Fruit fly (Drosophila melanogaster) whole organism, pupa: ENCODE results near the gene saturn.

ENCODE experiments used
- CG10348 ChIP-seq: fragments of 200-800 bp; sonication (Bioruptor generic); IDR thresholded peaks from 2 replicates; pipeline ENCODE4 v1.3.6; 2022; ENCODE audit warnings: missing biosample characterization, missing genetic modification characterization
- CG12605 ChIP-seq: fragments of 200-800 bp; sonication (Bioruptor generic); IDR thresholded peaks from 2 replicates; pipeline ENCODE4 v1.3.6; 2022; ENCODE audit warnings: missing biosample characterization, missing genetic modification characterization
- CG13204 ChIP-seq: fragments of 200-800 bp; sonication (Bioruptor generic); optimal IDR thresholded peaks from 2 replicates; lab custom pipeline; 2018; ENCODE audit warnings: missing biosample characterization, mild to moderate bottlenecking, missing genetic modification characterization, moderate library complexity
- CG14655 ChIP-seq: fragments of 200-800 bp; sonication (Bioruptor generic); optimal IDR thresholded peaks from 3 replicates; lab custom pipeline; 2017; ENCODE audit warnings: mild to moderate bottlenecking, missing biosample characterization, missing genetic modification reagents, missing genetic modification characterization
- CG15710 ChIP-seq: fragments of 200-800 bp; sonication (Bioruptor generic); optimal IDR thresholded peaks from 2 replicates; lab custom pipeline; 2018; ENCODE audit warnings: missing biosample characterization, mild to moderate bottlenecking, missing genetic modification characterization, moderate library complexity
- CG17806 ChIP-seq: fragments of 200-800 bp; sonication (Bioruptor generic); optimal IDR thresholded peaks from 2 replicates; lab custom pipeline; 2018; ENCODE audit warnings: missing biosample characterization, mild to moderate bottlenecking, missing genetic modification characterization, moderate library complexity
- CG32121 ChIP-seq: fragments of 200-800 bp; sonication (Bioruptor generic); IDR thresholded peaks from 2 replicates; pipeline ENCODE4 v1.3.6; 2022; ENCODE audit warnings: missing biosample characterization, missing genetic modification characterization
- CG34367 ChIP-seq: fragments of 200-800 bp; sonication (Bioruptor generic); optimal IDR thresholded peaks from 2 replicates; lab custom pipeline; 2018; ENCODE audit warnings: missing biosample characterization, mild to moderate bottlenecking, missing genetic modification characterization
- CG4496 ChIP-seq: fragments of 200-800 bp; sonication (Bioruptor generic); IDR thresholded peaks from 3 replicates; pipeline ENCODE4 v1.3.6; 2022; ENCODE audit warnings: missing biosample characterization, missing genetic modification characterization
- CG8159 ChIP-seq: fragments of 200-800 bp; sonication (Bioruptor generic); optimal IDR thresholded peaks from 3 replicates; lab custom pipeline; 2018; ENCODE audit warnings: missing biosample characterization, mild to moderate bottlenecking, missing genetic modification characterization, moderate library complexity
- CG8301 ChIP-seq: fragments of 200-800 bp; sonication (Bioruptor generic); optimal IDR thresholded peaks from 2 replicates; lab custom pipeline; 2018; ENCODE audit warnings: missing biosample characterization, mild to moderate bottlenecking, missing genetic modification characterization
- CG9948 ChIP-seq: fragments of 200-800 bp; sonication (Bioruptor generic); optimal IDR thresholded peaks from 2 replicates; lab custom pipeline; 2018; ENCODE audit warnings: missing biosample characterization, mild to moderate bottlenecking, missing genetic modification characterization, moderate library complexity
- D1 ChIP-seq: fragments of 200-800 bp; sonication (Bioruptor generic); optimal IDR thresholded peaks from 2 replicates; lab custom pipeline; 2018; ENCODE audit warnings: missing biosample characterization, mild to moderate bottlenecking, missing genetic modification characterization, moderate library complexity
- EcR ChIP-seq: fragments of 200-800 bp; sonication (Bioruptor generic); optimal IDR thresholded peaks from 3 replicates; lab custom pipeline; 2019; ENCODE audit warnings: missing biosample characterization, missing genetic modification characterization, mild to moderate bottlenecking, moderate library complexity, missing genetic modification reagents
- Ets98B ChIP-seq: fragments of 200-800 bp; sonication (Bioruptor generic); IDR thresholded peaks from 2 replicates; pipeline ENCODE4 v1.3.6; 2022; ENCODE audit warnings: missing biosample characterization, missing genetic modification characterization
- Pif1A ChIP-seq: fragments of 200-800 bp; sonication (Bioruptor generic); optimal IDR thresholded peaks from 3 replicates; lab custom pipeline; 2016; ENCODE audit warnings: missing biosample characterization, missing genetic modification characterization
- Pif1B ChIP-seq: fragments of 200-800 bp; sonication (Bioruptor generic); optimal IDR thresholded peaks from 3 replicates; lab custom pipeline; 2016; ENCODE audit warnings: missing biosample characterization, missing genetic modification characterization
- Snoo ChIP-seq: fragments of 200-800 bp; sonication (Bioruptor generic); optimal IDR thresholded peaks from 3 replicates; lab custom pipeline; 2017; ENCODE audit warnings: missing biosample characterization, mild to moderate bottlenecking, missing genetic modification characterization, inconsistent platforms
- fd96Ca ChIP-seq: fragments of 200-800 bp; sonication (Bioruptor generic); IDR thresholded peaks from 3 replicates; pipeline ENCODE4 v1.3.6; 2022; ENCODE audit warnings: missing biosample characterization, missing genetic modification characterization
- gl ChIP-seq: fragments of 200-800 bp; sonication (Bioruptor generic); optimal IDR thresholded peaks from 2 replicates; lab custom pipeline; 2018; ENCODE audit warnings: missing biosample characterization, mild to moderate bottlenecking, missing genetic modification characterization
- rn ChIP-seq: fragments of 200-800 bp; sonication (Bioruptor generic); IDR thresholded peaks from 2 replicates; pipeline ENCODE4 v1.3.6; 2022; ENCODE audit warnings: missing biosample characterization, missing genetic modification characterization

Gene saturn

DNA sequence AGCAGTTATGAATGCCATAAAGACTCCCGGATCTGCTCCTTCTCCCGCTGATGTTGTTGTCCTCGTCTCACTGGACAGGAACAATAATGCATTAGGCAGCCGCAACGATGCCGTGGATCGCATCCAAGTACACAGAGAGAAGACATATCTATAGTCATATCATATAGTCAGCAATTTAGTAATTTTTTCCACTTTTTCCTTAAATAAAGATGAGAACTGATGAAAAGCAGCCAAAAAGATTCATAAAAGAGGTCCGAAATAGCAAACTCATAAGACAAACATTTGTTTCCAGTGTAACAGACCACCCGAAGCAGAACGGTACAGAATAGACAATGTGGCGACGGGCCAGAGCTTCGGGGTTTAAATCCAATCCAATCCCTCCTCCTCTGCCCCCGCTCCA, 32.6 kb upstream of the saturn start:
- TF ChIP-seq rn (GFP tag; lab: Robert Waterston, UW) (no peak), CG9948 (tag; lab: Kevin White, UChicago) (no peak), D1 (no peak), CG10348 (GFP tag; lab: Robert Waterston, UW) (no peak), fd96Ca (GFP tag; lab: Robert Waterston, UW) (no peak), CG32121 (no peak)

DNA sequence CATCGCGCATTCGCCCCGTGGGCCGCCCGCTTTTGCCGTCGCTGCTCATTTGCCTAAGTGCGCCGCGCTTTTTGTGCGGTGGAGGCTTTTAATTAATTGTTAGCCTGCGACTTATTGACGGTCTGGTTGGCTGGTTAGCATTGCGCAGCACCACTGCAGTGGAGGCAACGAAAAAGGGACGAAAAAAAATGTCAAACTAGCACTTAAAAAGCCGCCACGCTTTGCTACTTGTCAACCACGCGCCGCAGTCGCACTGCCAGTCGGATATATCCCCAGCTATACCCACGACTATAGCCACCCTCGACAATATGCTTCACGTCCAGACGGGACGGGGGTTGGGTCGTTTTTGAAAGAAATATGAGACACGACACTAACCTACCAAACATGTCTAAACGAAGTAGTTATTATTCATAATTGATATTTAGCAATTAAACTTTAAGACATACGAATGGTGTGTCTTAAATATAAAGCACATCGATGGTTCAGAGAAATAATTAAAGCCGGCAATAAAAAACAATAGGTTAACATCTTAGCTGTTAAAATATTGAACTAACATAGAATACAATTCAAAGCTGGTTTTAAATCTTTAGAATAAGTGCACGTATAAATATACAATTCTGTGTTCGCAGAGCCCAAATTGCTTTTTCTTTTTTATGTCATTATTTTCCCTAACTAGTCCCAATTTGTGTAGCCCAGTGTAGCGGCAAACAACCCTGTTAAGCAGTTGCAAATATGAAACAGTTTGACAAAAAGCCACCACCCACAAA, 30.8 kb upstream of the saturn start:
- TF ChIP-seq CG15710 (tag; lab: Kevin White, UChicago) (no peak), CG8159 (peak; percentile 36), CG12605 (no peak)
- TF ChIP-seq, all 21 proteins: peak for 1

DNA sequence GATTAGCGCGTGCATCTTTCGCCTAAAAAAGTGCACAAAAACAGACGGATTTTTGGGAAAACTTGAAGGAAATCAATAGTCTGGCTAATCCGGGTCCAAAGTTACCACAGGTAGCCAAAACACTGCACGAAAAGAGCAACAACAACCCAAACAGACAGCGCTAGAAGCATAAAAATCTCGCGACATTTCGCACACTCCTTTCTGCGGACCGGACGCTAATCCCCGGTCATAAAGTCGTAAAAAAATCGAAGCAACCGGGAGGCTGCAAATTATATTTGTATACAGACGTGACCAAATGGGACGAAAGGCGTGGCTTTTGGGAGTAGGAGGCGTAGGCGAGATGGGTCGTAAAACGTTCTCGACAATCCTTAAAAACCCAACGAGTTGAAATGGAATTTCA, 29.8 kb upstream of the saturn start:
- no peak for TF ChIP-seq fd96Ca (GFP tag; lab: Robert Waterston, UW)
- no peak for TF ChIP-seq CG12605
- TF ChIP-seq CG8159 = no peak
- TF ChIP-seq, all 21 proteins: peak for 0

DNA sequence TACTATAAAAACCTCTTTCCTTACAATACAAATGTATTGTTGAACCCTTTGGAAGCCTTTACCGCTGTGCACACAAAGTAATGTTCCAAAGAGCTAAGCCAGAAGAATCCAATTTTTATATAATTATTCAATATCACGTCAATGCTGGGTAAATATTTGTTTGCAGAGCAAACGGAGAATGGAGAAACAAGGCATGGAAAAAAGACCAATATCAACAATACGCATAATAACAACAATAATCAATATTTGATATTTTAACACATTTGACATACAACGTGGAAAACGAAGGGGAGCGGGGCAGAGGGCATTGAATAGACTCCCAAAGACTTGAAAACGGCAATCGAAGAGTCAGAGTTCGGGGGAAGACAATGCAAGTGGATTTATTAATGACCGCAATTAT, 28.9 kb upstream of the saturn start:
- TF ChIP-seq CG14655 (GFP tag; lab: Kevin White, UChicago) (no peak), CG4496 (GFP tag; lab: Robert Waterston, UW) (no peak), CG17806 (tag; lab: Kevin White, UChicago) (no peak), CG12605 (no peak), Ets98B (GFP tag; lab: Robert Waterston, UW) (no peak), CG13204 (GFP tag; lab: Kevin White, UChicago) (no peak), CG8159 (no peak), rn (GFP tag; lab: Robert Waterston, UW) (no peak), CG15710 (tag; lab: Kevin White, UChicago) (no peak), Snoo (no peak), CG32121 (no peak), Pif1A (GFP tag; lab: Kevin White, UChicago) (no peak), CG34367 (tag; lab: Kevin White, UChicago) (no peak), fd96Ca (GFP tag; lab: Robert Waterston, UW) (no peak), EcR (GFP tag; lab: Kevin White, UChicago) (no peak), D1 (no peak)

DNA sequence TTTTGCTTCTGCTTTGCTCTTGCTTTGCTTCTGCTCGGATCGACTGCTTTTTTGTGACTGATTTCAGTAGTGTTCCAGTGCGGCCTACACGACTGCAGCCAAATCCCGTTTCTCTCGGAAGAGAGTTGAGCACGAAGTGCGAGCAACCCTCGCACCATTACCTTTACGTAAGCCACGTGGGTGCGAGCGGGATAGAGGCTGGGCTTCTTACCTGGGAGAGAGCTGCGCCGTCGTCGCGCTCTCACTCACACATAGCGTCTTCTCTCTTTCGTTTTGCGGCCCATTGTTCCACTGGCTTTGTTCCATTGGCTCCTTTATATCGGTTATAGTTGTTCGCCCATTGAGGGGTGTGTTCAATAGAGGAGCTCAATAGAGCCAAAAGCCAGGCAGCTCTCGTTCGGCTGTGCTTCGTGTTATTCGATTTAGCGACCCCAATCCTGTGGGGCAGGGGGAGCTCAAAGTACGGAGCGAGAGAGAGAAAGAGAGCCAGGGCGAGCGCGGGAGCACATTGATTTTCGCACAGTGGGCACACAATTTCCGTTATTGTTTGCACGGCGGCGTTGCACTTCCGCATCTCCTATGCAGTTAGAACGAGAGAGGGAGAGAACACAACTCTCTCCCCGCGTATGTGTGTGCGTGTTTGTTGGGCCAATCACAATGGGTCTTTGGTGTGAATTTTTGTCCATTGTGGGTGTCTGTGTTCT, 25.5 kb upstream of the saturn start:
- 0 out of 3 replicates have a peak, but pooled peaks have one; percentile 4 for TF ChIP-seq fd96Ca (GFP tag; lab: Robert Waterston, UW)
- TF ChIP-seq gl (tag; lab: Kevin White, UChicago) = peak; percentile 14
- TF ChIP-seq Snoo = peak; percentile 5
- TF ChIP-seq Pif1A (GFP tag; lab: Kevin White, UChicago) = no peak
- 0 out of 2 replicates have a peak, but pooled peaks have one; percentile 6 for TF ChIP-seq CG12605
- TF ChIP-seq rn (GFP tag; lab: Robert Waterston, UW) = no peak

DNA sequence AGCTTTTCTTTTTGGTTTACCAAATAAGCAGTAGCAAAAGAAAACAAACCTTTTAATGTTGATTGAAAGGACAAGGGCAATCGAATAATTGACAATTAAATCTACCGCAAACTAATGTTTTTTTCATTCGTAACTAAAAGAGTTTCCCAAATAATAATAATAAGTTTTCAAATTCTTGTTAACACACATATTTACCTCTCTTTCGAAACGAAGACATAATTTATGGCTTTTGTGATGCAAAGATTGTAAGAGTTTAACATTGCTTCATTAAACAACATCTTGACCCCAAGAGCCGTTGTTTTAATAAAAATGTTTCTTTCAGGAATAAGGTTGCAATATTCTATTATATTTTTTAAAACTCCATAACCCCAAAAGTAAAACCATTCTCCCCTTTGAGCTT, 24.6 kb upstream of the saturn start, which contains the start of gene D:
D (minus strand) TSS at position 101 of the 400 bp plus-strand sequence.
- TF ChIP-seq CG8301 (tag; lab: Kevin White, UChicago) = no peak
- TF ChIP-seq CG10348 (GFP tag; lab: Robert Waterston, UW) = no peak
- no peak for TF ChIP-seq CG14655 (GFP tag; lab: Kevin White, UChicago)
- no peak for TF ChIP-seq gl (tag; lab: Kevin White, UChicago)
- TF ChIP-seq CG13204 (GFP tag; lab: Kevin White, UChicago) = no peak
- no peak for TF ChIP-seq CG8159
- TF ChIP-seq CG34367 (tag; lab: Kevin White, UChicago) = no peak
- no peak for TF ChIP-seq D1
- no peak for TF ChIP-seq CG9948 (tag; lab: Kevin White, UChicago)

DNA sequence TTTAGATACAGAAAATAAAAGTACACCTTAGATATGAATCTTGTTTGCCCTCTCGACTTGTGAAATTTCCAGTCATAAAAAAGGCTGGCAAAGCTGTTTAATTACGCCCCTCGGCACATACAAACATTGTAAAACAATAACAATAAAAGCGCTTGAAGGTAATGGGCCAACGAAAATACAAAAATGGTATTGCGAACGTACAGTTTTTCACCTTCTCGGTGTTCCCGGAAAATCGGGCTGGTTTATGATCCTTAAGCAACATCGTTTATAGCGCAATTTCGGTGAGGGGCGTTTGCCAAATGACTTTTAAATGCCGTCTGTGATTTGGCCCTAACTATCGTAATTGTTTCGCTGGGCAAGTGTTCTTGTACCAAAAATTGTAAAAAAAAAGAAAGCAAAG, 18.1 kb upstream of the saturn start:
- TF ChIP-seq CG32121 (no peak), rn (GFP tag; lab: Robert Waterston, UW) (no peak), fd96Ca (GFP tag; lab: Robert Waterston, UW) (no peak), Pif1B (GFP tag; lab: Kevin White, UChicago) (no peak), CG12605 (no peak), gl (tag; lab: Kevin White, UChicago) (no peak), CG17806 (tag; lab: Kevin White, UChicago) (no peak), EcR (GFP tag; lab: Kevin White, UChicago) (no peak), Snoo (no peak), D1 (no peak), CG8159 (no peak), CG8301 (tag; lab: Kevin White, UChicago) (no peak), CG9948 (tag; lab: Kevin White, UChicago) (no peak), CG10348 (GFP tag; lab: Robert Waterston, UW) (no peak), CG14655 (GFP tag; lab: Kevin White, UChicago) (no peak), CG15710 (tag; lab: Kevin White, UChicago) (no peak)
